Worm (Caenorhabditis elegans) whole organism, L1 larva: Measurements from ENCODE around the gene fbxa-95.

ENCODE experiments used
- C16A3.4 ChIP-seq: fragments of 150-350 bp; optimal IDR thresholded peaks from 2 replicates; lab custom pipeline; 2014; ENCODE audit warnings: missing biosample characterization, missing genetic modification characterization
- Y116A8C.19 ChIP-seq: sonication (generic microtip); optimal IDR thresholded peaks from 2 replicates; lab custom pipeline; 2016; ENCODE audit warnings: missing compliant biosample characterization, missing genetic modification characterization, borderline replicate concordance
- aly-2 ChIP-seq: fragments of 150-350 bp; optimal IDR thresholded peaks from 2 replicates; lab custom pipeline; 2014; ENCODE audit warnings: missing biosample characterization, missing genetic modification characterization
- ama-1 ChIP-seq: fragments of 150-350 bp; optimal IDR thresholded peaks from 2 replicates; lab custom pipeline; 2014
- ceh-8 ChIP-seq: fragments of 200-800 bp; sonication (Bioruptor generic); optimal IDR thresholded peaks from 2 replicates; lab custom pipeline; 2018; ENCODE audit warnings: mild to moderate bottlenecking, missing genetic modification characterization, moderate library complexity, missing compliant biosample characterization
- ceh-88 ChIP-seq: fragments of 200-800 bp; sonication (Bioruptor generic); IDR thresholded peaks from 2 replicates; pipeline ENCODE4 v1.3.6; 2022; ENCODE audit warnings: missing genetic modification characterization, missing compliant biosample characterization
- ces-1 ChIP-seq: fragments of 150-350 bp; optimal IDR thresholded peaks from 2 replicates; lab custom pipeline; 2014; ENCODE audit warnings: missing biosample characterization, missing genetic modification reagents, missing genetic modification characterization
- dpl-1 ChIP-seq, 3 experiments: fragments of 150-350 bp in 2 of 3; sonication (generic microtip) in 1 of 3; optimal IDR thresholded peaks; 2 replicates each; lab custom pipeline; 2014 to 2017; ENCODE audit warnings: missing biosample characterization in 3 of 3, missing genetic modification characterization in 3 of 3, missing genetic modification reagents in 3 of 3
- efl-1 ChIP-seq, 4 experiments: fragments of 150-350 bp; optimal IDR thresholded peaks in 3 of 4; peaks in 1 of 4; 1 replicate in 1 of 4; 2 replicates in 3 of 4; lab custom pipeline; 2014; ENCODE audit warnings: missing biosample characterization in 2 of 4, missing genetic modification characterization in 2 of 4, missing genetic modification reagents in 2 of 4
- egl-13 ChIP-seq: sonication (generic microtip); optimal IDR thresholded peaks from 2 replicates; lab custom pipeline; 2016; ENCODE audit warnings: missing genotype, missing genetic modification reagents, missing genetic modification characterization, missing compliant biosample characterization
- elt-2 ChIP-seq: sonication (generic microtip); optimal IDR thresholded peaks from 2 replicates; lab custom pipeline; 2016; ENCODE audit warnings: missing genetic modification characterization, mild to moderate bottlenecking, inconsistent platforms, missing compliant biosample characterization, missing genetic modification reagents
- fkh-10 ChIP-seq: sonication (generic microtip); optimal IDR thresholded peaks from 2 replicates; lab custom pipeline; 2017; ENCODE audit warnings: missing biosample characterization, missing genetic modification reagents, missing genetic modification characterization
- fkh-8 ChIP-seq: sonication (generic microtip); optimal IDR thresholded peaks from 2 replicates; lab custom pipeline; 2016; ENCODE audit warnings: mild to moderate bottlenecking, missing genetic modification characterization, missing compliant biosample characterization
- fos-1 ChIP-seq: fragments of 150-350 bp; optimal IDR thresholded peaks from 2 replicates; lab custom pipeline; 2014; ENCODE audit warnings: missing biosample characterization, missing genetic modification characterization
- grh-1 ChIP-seq: fragments of 200-800 bp; sonication (Bioruptor generic); IDR thresholded peaks from 2 replicates; pipeline ENCODE4 v1.3.6; 2022; ENCODE audit warnings: missing genetic modification reagents, missing genetic modification characterization, missing compliant biosample characterization
- hlh-17 ChIP-seq: fragments of 200-800 bp; sonication (Bioruptor generic); optimal IDR thresholded peaks from 2 replicates; lab custom pipeline; 2018; ENCODE audit warnings: missing genetic modification characterization, mild to moderate bottlenecking, missing compliant biosample characterization, moderate library complexity, borderline replicate concordance
- irx-1 ChIP-seq: sonication (generic microtip); optimal IDR thresholded peaks from 2 replicates; lab custom pipeline; 2016; ENCODE audit warnings: missing genetic modification characterization, missing compliant biosample characterization
- isw-1 ChIP-seq: fragments of 200-800 bp; sonication (Bioruptor generic); IDR thresholded peaks from 2 replicates; pipeline ENCODE4 v1.3.6; 2022; ENCODE audit warnings: missing genetic modification characterization, missing compliant biosample characterization
- lin-14 ChIP-seq: fragments of 200-800 bp; sonication (Bioruptor generic); optimal IDR thresholded peaks from 2 replicates; lab custom pipeline; 2018; ENCODE audit warnings: mild to moderate bottlenecking, missing genetic modification characterization, moderate library complexity, missing compliant biosample characterization
- lsy-2 ChIP-seq, 2 experiments: fragments of 150-350 bp; optimal IDR thresholded peaks; 2 replicates each; lab custom pipeline; 2014; ENCODE audit warnings: missing biosample characterization in 2 of 2, missing genetic modification characterization in 2 of 2
- mdl-1 ChIP-seq, 2 experiments: fragments of 150-350 bp; optimal IDR thresholded peaks; 2 replicates each; lab custom pipeline; 2014 to 2017; ENCODE audit warnings: missing biosample characterization in 2 of 2, missing genetic modification characterization in 2 of 2, inconsistent platforms in 1 of 2
- mep-1 ChIP-seq: fragments of 150-350 bp; optimal IDR thresholded peaks from 2 replicates; lab custom pipeline; 2014; ENCODE audit warnings: missing biosample characterization, missing genetic modification characterization
- nhr-11 ChIP-seq: fragments of 150-350 bp; optimal IDR thresholded peaks from 2 replicates; lab custom pipeline; 2014; ENCODE audit warnings: missing biosample characterization, missing genetic modification characterization
- nhr-19 ChIP-seq: fragments of 200-800 bp; sonication (Bioruptor generic); conservative IDR thresholded peaks from 2 replicates; pipeline ENCODE4 v1.3.6; 2022; ENCODE audit warnings: missing genetic modification characterization, missing compliant biosample characterization
- nhr-20 ChIP-seq: sonication (generic microtip); optimal IDR thresholded peaks from 2 replicates; lab custom pipeline; 2016; ENCODE audit warnings: mild to moderate bottlenecking, missing genetic modification characterization, missing compliant biosample characterization
- nhr-71 ChIP-seq: sonication (generic microtip); optimal IDR thresholded peaks from 2 replicates; lab custom pipeline; 2016; ENCODE audit warnings: mild to moderate bottlenecking, missing genetic modification characterization, moderate library complexity, missing compliant biosample characterization
- nhr-76 ChIP-seq: sonication (generic microtip); optimal IDR thresholded peaks from 2 replicates; lab custom pipeline; 2017; ENCODE audit warnings: missing biosample characterization, missing genetic modification characterization
- nhr-77 ChIP-seq: fragments of 150-350 bp; optimal IDR thresholded peaks from 2 replicates; lab custom pipeline; 2014; ENCODE audit warnings: missing biosample characterization, missing genetic modification characterization
- nhr-85 ChIP-seq: sonication (generic microtip); peaks from one replicate; lab custom pipeline; 2016; ENCODE audit warnings: missing genetic modification characterization, inconsistent platforms, missing compliant biosample characterization
- nhr-90 ChIP-seq: sonication (generic microtip); optimal IDR thresholded peaks from 2 replicates; lab custom pipeline; 2016; ENCODE audit warnings: mild to moderate bottlenecking, missing genetic modification characterization, missing compliant biosample characterization; ENCODE audit not compliant: poor library complexity
- pag-3 ChIP-seq: sonication (generic microtip); optimal IDR thresholded peaks from 2 replicates; lab custom pipeline; 2017; ENCODE audit warnings: missing genetic modification characterization, mild to moderate bottlenecking, missing compliant biosample characterization, antibody characterized with exemption, borderline replicate concordance; ENCODE audit not compliant: insufficient read depth
- pax-3 ChIP-seq: fragments of 200-800 bp; sonication (Bioruptor generic); optimal IDR thresholded peaks from 2 replicates; lab custom pipeline; 2018; ENCODE audit warnings: mild to moderate bottlenecking, missing genetic modification characterization, moderate library complexity, missing compliant biosample characterization
- rnt-1 ChIP-seq: sonication (generic microtip); optimal IDR thresholded peaks from 2 replicates; lab custom pipeline; 2016; ENCODE audit warnings: mild to moderate bottlenecking, missing genetic modification characterization, moderate library complexity, missing compliant biosample characterization
- snpc-4 ChIP-seq: fragments of 150-350 bp; optimal IDR thresholded peaks from 2 replicates; lab custom pipeline; 2014; ENCODE audit warnings: missing biosample characterization, missing genetic modification characterization
- snu-23 ChIP-seq: sonication (generic microtip); optimal IDR thresholded peaks from 2 replicates; lab custom pipeline; 2016; ENCODE audit warnings: missing genetic modification characterization, missing compliant biosample characterization
- sox-4 ChIP-seq: sonication (generic microtip); optimal IDR thresholded peaks from 2 replicates; lab custom pipeline; 2016; ENCODE audit warnings: missing genetic modification characterization, missing compliant biosample characterization
- sptf-1 ChIP-seq: fragments of 150-350 bp; optimal IDR thresholded peaks from 2 replicates; lab custom pipeline; 2014; ENCODE audit warnings: missing biosample characterization, missing genetic modification characterization
- sup-37 ChIP-seq: fragments of 200-800 bp; sonication (Bioruptor generic); optimal IDR thresholded peaks from 2 replicates; lab custom pipeline; 2018; ENCODE audit warnings: mild to moderate bottlenecking, missing genetic modification characterization, missing compliant biosample characterization
- swsn-7 ChIP-seq: sonication (generic microtip); optimal IDR thresholded peaks from 2 replicates; lab custom pipeline; 2016; ENCODE audit warnings: missing genetic modification characterization, missing compliant biosample characterization
- tbx-2 ChIP-seq: sonication (generic microtip); optimal IDR thresholded peaks from 2 replicates; lab custom pipeline; 2016; ENCODE audit warnings: missing genetic modification characterization, missing compliant biosample characterization
- tlp-1 ChIP-seq: fragments of 150-350 bp; optimal IDR thresholded peaks from 2 replicates; lab custom pipeline; 2014; ENCODE audit warnings: missing biosample characterization, missing genetic modification characterization
- unc-130 ChIP-seq: fragments of 150-350 bp; optimal IDR thresholded peaks from 2 replicates; lab custom pipeline; 2017; ENCODE audit warnings: missing biosample characterization, missing genetic modification characterization, inconsistent platforms
- unc-30 ChIP-seq: sonication (generic microtip); optimal IDR thresholded peaks from 2 replicates; lab custom pipeline; 2017; ENCODE audit warnings: missing biosample characterization, missing genetic modification characterization
- unc-86 ChIP-seq: sonication (generic microtip); optimal IDR thresholded peaks from 2 replicates; lab custom pipeline; 2016; ENCODE audit warnings: missing genetic modification characterization, missing compliant biosample characterization
- unc-98 ChIP-seq: fragments of 200-800 bp; sonication (Bioruptor generic); IDR thresholded peaks from 2 replicates; pipeline ENCODE4 v1.3.6; 2022; ENCODE audit warnings: missing genetic modification characterization, missing compliant biosample characterization
- xbp-1 ChIP-seq: sonication (generic microtip); optimal IDR thresholded peaks from 2 replicates; lab custom pipeline; 2016; ENCODE audit warnings: missing genetic modification characterization, missing compliant biosample characterization
- zag-1 ChIP-seq: fragments of 150-350 bp; optimal IDR thresholded peaks from 2 replicates; lab custom pipeline; 2014; ENCODE audit warnings: missing biosample characterization, missing genetic modification characterization
- zip-4 ChIP-seq: fragments of 200-800 bp; sonication (Bioruptor generic); optimal IDR thresholded peaks from 2 replicates; lab custom pipeline; 2018; ENCODE audit warnings: mild to moderate bottlenecking, missing genetic modification characterization, moderate library complexity, missing compliant biosample characterization

Gene fbxa-95

ce11 chrV:15578386-15578785, 7.1 kb downstream of the fbxa-95 start, which contains the start of gene F28F8.9 (continued):
- TF ChIP-seq C16A3.4 (tag; lab: Kevin White, UChicago) (peak; percentile 44), Y116A8C.19 (tag; lab: Kevin White, UChicago) (no peak), isw-1 (GFP tag; lab: Robert Waterston, UW) (peak; percentile 40), mdl-1 (tag; optimal IDR thresholded peaks at IDR 0.05; lab: Kevin White, UChicago) (peak in 1 of 2 experiments; percentile 15), snpc-4 (tag; lab: Kevin White, UChicago) (peak; percentile 40), fkh-8 (no peak), ces-1 (no peak), ama-1 (lab: Kevin White, UChicago) (no peak), unc-30 (no peak), sptf-1 (tag; lab: Kevin White, UChicago) (no peak), nhr-85 (tag; lab: Kevin White, UChicago) (peak; percentile 49), rnt-1 (tag; lab: Kevin White, UChicago) (peak; percentile 59), unc-86 (tag; lab: Kevin White, UChicago) (no peak), unc-130 (tag; lab: Kevin White, UChicago) (peak; percentile 46), swsn-7 (tag; lab: Kevin White, UChicago) (peak; percentile 46), sox-4 (tag; lab: Kevin White, UChicago) (no peak), aly-2 (tag; lab: Kevin White, UChicago) (no peak), pax-3 (tag; lab: Kevin White, UChicago) (no peak), zag-1 (tag; lab: Kevin White, UChicago) (no peak), mep-1 (no peak), tlp-1 (tag; lab: Kevin White, UChicago) (no peak), unc-98 (GFP tag; lab: Robert Waterston, UW) (no peak), hlh-17 (GFP tag; lab: Kevin White, UChicago) (no peak), fos-1 (tag; lab: Kevin White, UChicago) (peak; percentile 41), nhr-76 (tag; lab: Kevin White, UChicago) (no peak), fkh-10 (GFP tag; lab: Kevin White, UChicago) (no peak), sup-37 (no peak), pag-3 (no peak), ceh-8 (GFP tag; lab: Kevin White, UChicago) (no peak), efl-1 (optimal IDR thresholded peaks at IDR 0.05; lab: Kevin White, UChicago) (peak; percentile 44 to 94), efl-1 (GFP tag; optimal IDR thresholded peaks at IDR 0.05 in 1 of 2; lab: Kevin White, UChicago) (peak; percentile 93 to 99), nhr-11 (tag; lab: Kevin White, UChicago) (no peak)

DNA sequence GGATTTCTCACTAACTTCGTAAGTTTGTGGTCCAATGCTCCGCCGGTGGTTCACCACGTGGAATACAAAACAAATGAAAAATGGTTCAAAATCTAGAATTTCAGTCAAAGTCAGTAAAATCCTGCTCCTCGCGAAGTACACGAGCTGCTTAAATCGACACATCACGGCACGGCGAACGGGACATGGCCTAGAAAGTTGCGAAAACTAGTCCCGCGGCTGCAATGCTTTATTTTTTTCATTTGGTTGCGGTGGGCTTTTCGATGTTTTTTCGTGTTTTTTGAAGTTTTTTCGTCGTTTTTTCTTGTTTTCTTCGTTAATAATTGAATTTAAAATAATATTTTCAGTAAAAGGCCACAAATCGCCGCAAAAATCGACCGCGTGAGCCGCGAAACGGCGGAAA, 14.5 kb downstream of the fbxa-95 start:
- TF ChIP-seq rnt-1 (tag; lab: Kevin White, UChicago) (peak; percentile 33), lsy-2 (tag; optimal IDR thresholded peaks at IDR 0.05; lab: Kevin White, UChicago) (peak in 1 of 2 experiments; percentile 5)

ce11 chrV:15590183-15590667, 18.9 kb downstream of the fbxa-95 start, which contains the start of gene F28F8.7:
Gene F28F8.7 (minus strand): TSS chrV:15590617.
- TF ChIP-seq efl-1 (optimal IDR thresholded peaks at IDR 0.05; lab: Kevin White, UChicago) (peak; percentile 44 to 79), efl-1 (GFP tag; optimal IDR thresholded peaks at IDR 0.05 in 1 of 2; lab: Kevin White, UChicago) (peak; percentile 63 to 94), dpl-1 (GFP tag; optimal IDR thresholded peaks at IDR 0.05; lab: Kevin White, UChicago) (peak in 2 of 3 experiments; percentile 52 to 58), nhr-71 (tag; lab: Kevin White, UChicago) (peak; percentile 86), rnt-1 (tag; lab: Kevin White, UChicago) (peak; percentile 49), ceh-8 (GFP tag; lab: Kevin White, UChicago) (peak; percentile 4), swsn-7 (tag; lab: Kevin White, UChicago) (peak; percentile 55), nhr-20 (tag; lab: Kevin White, UChicago) (peak; percentile 64), tbx-2 (tag; lab: Kevin White, UChicago) (peak; percentile 19), fkh-8 (peak; percentile 48), lsy-2 (tag; optimal IDR thresholded peaks at IDR 0.05; lab: Kevin White, UChicago) (peak; percentile 89 to 92), egl-13 (peak; percentile 67), snu-23 (GFP tag; lab: Kevin White, UChicago) (peak; percentile 78), nhr-19 (GFP tag; lab: Robert Waterston, UW) (peak; percentile 94), nhr-90 (tag; lab: Kevin White, UChicago) (peak; percentile 66), unc-98 (GFP tag; lab: Robert Waterston, UW) (peak; percentile 62; the same call in 1 of the 2 replicates), xbp-1 (tag; lab: Kevin White, UChicago) (peak; percentile 72), zip-4 (GFP tag; lab: Kevin White, UChicago) (peak; percentile 41), nhr-11 (tag; lab: Kevin White, UChicago) (peak; percentile 8), lin-14 (GFP tag; lab: Kevin White, UChicago) (peak; percentile 65), nhr-85 (tag; lab: Kevin White, UChicago) (peak; percentile 79), elt-2 (tag; lab: Kevin White, UChicago) (peak; percentile 57), ceh-88 (peak; percentile 74), grh-1 (GFP tag; lab: Robert Waterston, UW) (peak; percentile 78), irx-1 (tag; lab: Kevin White, UChicago) (peak; percentile 14), nhr-77 (tag; lab: Kevin White, UChicago) (peak; percentile 35)
